Worm (Caenorhabditis elegans) whole organism, L4 larva: Measurements from ENCODE around the gene fbxb-3.

ENCODE experiments used
- D1046.2 ChIP-seq: fragments of 200-800 bp; sonication (Bioruptor generic); IDR thresholded peaks from 2 replicates; pipeline ENCODE4 v1.3.6; 2022; ENCODE audit warnings: missing genetic modification characterization, missing compliant biosample characterization
- R02D3.7 ChIP-seq: fragments of 150-350 bp; sonication (generic microtip); optimal IDR thresholded peaks from 3 replicates; lab custom pipeline; 2014; ENCODE audit warnings: missing biosample characterization, missing genetic modification characterization
- T20F7.1 ChIP-seq: fragments of 200-800 bp; sonication (Bioruptor generic); optimal IDR thresholded peaks from 2 replicates; lab custom pipeline; 2018; ENCODE audit warnings: mild to moderate bottlenecking, missing genetic modification characterization, missing compliant biosample characterization
- Y105C5A.15 ChIP-seq: fragments of 200-800 bp; sonication (Bioruptor generic); IDR thresholded peaks from 2 replicates; pipeline ENCODE4 v1.3.6; 2022; ENCODE audit warnings: missing genetic modification characterization, missing compliant biosample characterization
- Y5F2A.4 ChIP-seq: fragments of 200-800 bp; sonication (Bioruptor generic); optimal IDR thresholded peaks from 2 replicates; lab custom pipeline; 2018; ENCODE audit warnings: mild to moderate bottlenecking, missing genetic modification characterization, missing compliant biosample characterization
- Y75B8A.6 ChIP-seq: fragments of 200-800 bp; sonication (Bioruptor generic); IDR thresholded peaks from 2 replicates; pipeline ENCODE4 v1.3.6; 2022; ENCODE audit warnings: missing genetic modification reagents, missing genetic modification characterization, missing compliant biosample characterization
- attf-4 ChIP-seq: sonication (generic microtip); optimal IDR thresholded peaks from 3 replicates; lab custom pipeline; 2017; ENCODE audit warnings: missing biosample characterization, missing genetic modification characterization
- ceh-20 ChIP-seq: fragments of 200-800 bp; sonication (Bioruptor generic); IDR thresholded peaks from 2 replicates; pipeline ENCODE4 v1.3.6; 2022; ENCODE audit warnings: missing genetic modification reagents, missing genetic modification characterization, missing compliant biosample characterization
- ceh-28 ChIP-seq: fragments of 150-350 bp; optimal IDR thresholded peaks from 2 replicates; lab custom pipeline; 2014; ENCODE audit warnings: missing biosample characterization, missing genetic modification reagents, missing genetic modification characterization
- ceh-32 ChIP-seq: sonication (generic microtip); optimal IDR thresholded peaks from 2 replicates; lab custom pipeline; 2016; ENCODE audit warnings: mild to moderate bottlenecking, missing genetic modification characterization, missing compliant biosample characterization; ENCODE audit not compliant: poor library complexity
- ceh-82 ChIP-seq: sonication (generic microtip); optimal IDR thresholded peaks from 2 replicates; lab custom pipeline; 2017; ENCODE audit warnings: missing biosample characterization, missing genetic modification characterization
- daf-12 ChIP-seq: fragments of 150-350 bp; optimal IDR thresholded peaks from 2 replicates; lab custom pipeline; 2014; ENCODE audit warnings: missing biosample characterization, missing genetic modification reagents, missing genetic modification characterization
- dmd-6 ChIP-seq: fragments of 200-800 bp; sonication (Bioruptor generic); IDR thresholded peaks from 2 replicates; pipeline ENCODE4 v1.3.6; 2022; ENCODE audit warnings: missing genetic modification reagents, missing genetic modification characterization, missing compliant biosample characterization
- duxl-1 ChIP-seq: sonication (generic microtip); optimal IDR thresholded peaks from 2 replicates; lab custom pipeline; 2016; ENCODE audit warnings: mild to moderate bottlenecking, missing genetic modification characterization, moderate library complexity, missing compliant biosample characterization; ENCODE audit not compliant: poor library complexity
- egl-43 ChIP-seq: fragments of 200-800 bp; sonication (Bioruptor generic); IDR thresholded peaks from 2 replicates; pipeline ENCODE4 v1.3.6; 2022; ENCODE audit warnings: missing genetic modification reagents, missing genetic modification characterization, missing compliant biosample characterization
- fkh-10 ChIP-seq: fragments of 150-350 bp; optimal IDR thresholded peaks from 2 replicates; lab custom pipeline; 2014; ENCODE audit warnings: missing biosample characterization, missing genetic modification reagents, missing genetic modification characterization
- fos-1 ChIP-seq: fragments of 150-350 bp; optimal IDR thresholded peaks from 2 replicates; lab custom pipeline; 2014; ENCODE audit warnings: missing biosample characterization, missing genetic modification characterization
- hif-1 ChIP-seq, 2 experiments: sonication (generic microtip); optimal IDR thresholded peaks; 2 replicates each; lab custom pipeline; 2016 to 2017; ENCODE audit warnings: missing compliant biosample characterization in 2 of 2, missing genetic modification characterization in 2 of 2, missing genetic modification reagents in 2 of 2, missing genotype in 2 of 2, mild to moderate bottlenecking in 1 of 2
- hlh-11 ChIP-seq: fragments of 200-800 bp; sonication (Bioruptor generic); optimal IDR thresholded peaks from 2 replicates; lab custom pipeline; 2018; ENCODE audit warnings: mild to moderate bottlenecking, missing genetic modification characterization, missing compliant biosample characterization
- hlh-30 ChIP-seq: sonication (generic microtip); optimal IDR thresholded peaks from 2 replicates; lab custom pipeline; 2017; ENCODE audit warnings: antibody characterized with exemption, mild to moderate bottlenecking, missing genetic modification characterization, missing compliant biosample characterization; ENCODE audit not compliant: insufficient read depth
- hmg-1.1 ChIP-seq: fragments of 200-800 bp; sonication (Bioruptor generic); IDR thresholded peaks from 2 replicates; pipeline ENCODE4 v1.3.6; 2022; ENCODE audit warnings: missing genetic modification reagents, missing genetic modification characterization, missing compliant biosample characterization
- lim-7 ChIP-seq: fragments of 200-800 bp; sonication (Bioruptor generic); IDR thresholded peaks from 2 replicates; pipeline ENCODE4 v1.3.6; 2022; ENCODE audit warnings: missing genetic modification characterization, missing compliant biosample characterization
- lin-13 ChIP-seq: fragments of 150-350 bp; optimal IDR thresholded peaks from 2 replicates; lab custom pipeline; 2014; ENCODE audit warnings: missing biosample characterization, missing genetic modification reagents, missing genetic modification characterization
- lin-29 ChIP-seq: fragments of 200-800 bp; sonication (Bioruptor generic); IDR thresholded peaks from 2 replicates; pipeline ENCODE4 v1.3.6; 2022; ENCODE audit warnings: missing genetic modification reagents, missing genetic modification characterization, missing compliant biosample characterization
- lsy-2 ChIP-seq, 2 experiments: fragments of 150-350 bp in 1 of 2; sonication (generic microtip) in 1 of 2; optimal IDR thresholded peaks; 2 replicates each; lab custom pipeline; 2014 to 2017; ENCODE audit warnings: missing biosample characterization in 2 of 2, missing genetic modification characterization in 2 of 2
- madf-9 ChIP-seq: fragments of 200-800 bp; sonication (Bioruptor generic); conservative IDR thresholded peaks from 2 replicates; pipeline ENCODE4 v1.3.6; 2022; ENCODE audit warnings: missing genetic modification reagents, missing genetic modification characterization, missing compliant biosample characterization
- mdl-1 ChIP-seq, 2 experiments: fragments of 150-350 bp in 1 of 2; sonication (generic microtip) in 1 of 2; optimal IDR thresholded peaks; 2 replicates each; lab custom pipeline; 2014 to 2017; ENCODE audit warnings: missing biosample characterization in 2 of 2, missing genetic modification characterization in 2 of 2
- mes-2 ChIP-seq: sonication (generic microtip); optimal IDR thresholded peaks from 2 replicates; lab custom pipeline; 2016; ENCODE audit warnings: missing genotype, mild to moderate bottlenecking, missing genetic modification characterization, missing compliant biosample characterization; ENCODE audit not compliant: poor library complexity, severe bottlenecking
- mxl-2 ChIP-seq: fragments of 200-800 bp; sonication (Bioruptor generic); conservative IDR thresholded peaks from 2 replicates; pipeline ENCODE4 v1.3.6; 2022; ENCODE audit warnings: missing genetic modification reagents, missing genetic modification characterization, missing compliant biosample characterization
- mxl-3 ChIP-seq: fragments of 200-800 bp; sonication (Bioruptor generic); optimal IDR thresholded peaks from 2 replicates; lab custom pipeline; 2018; ENCODE audit warnings: mild to moderate bottlenecking, missing genetic modification characterization, missing compliant biosample characterization
- nhr-10 ChIP-seq: fragments of 150-350 bp; optimal IDR thresholded peaks from 2 replicates; lab custom pipeline; 2014; ENCODE audit warnings: missing biosample characterization, missing genetic modification characterization
- nhr-11 ChIP-seq: fragments of 150-350 bp; optimal IDR thresholded peaks from 2 replicates; lab custom pipeline; 2014; ENCODE audit warnings: missing biosample characterization, missing genetic modification characterization
- nhr-25 ChIP-seq: sonication (generic microtip); optimal IDR thresholded peaks from 2 replicates; lab custom pipeline; 2017; ENCODE audit warnings: missing genetic modification characterization, mild to moderate bottlenecking, missing compliant biosample characterization, antibody characterized with exemption, moderate library complexity, borderline replicate concordance; ENCODE audit not compliant: insufficient read depth
- nhr-28 ChIP-seq: fragments of 150-350 bp; optimal IDR thresholded peaks from 2 replicates; lab custom pipeline; 2014; ENCODE audit warnings: missing biosample characterization, missing genetic modification characterization
- nhr-41 ChIP-seq: fragments of 200-800 bp; sonication (Bioruptor generic); IDR thresholded peaks from 2 replicates; pipeline ENCODE4 v1.3.6; 2022; ENCODE audit warnings: missing genetic modification reagents, missing genetic modification characterization, missing compliant biosample characterization
- nhr-42 ChIP-seq: fragments of 200-800 bp; sonication (Bioruptor generic); IDR thresholded peaks from 2 replicates; pipeline ENCODE4 v1.3.6; 2022; ENCODE audit warnings: missing genetic modification characterization, missing compliant biosample characterization
- nhr-76 ChIP-seq: fragments of 150-350 bp; optimal IDR thresholded peaks from 2 replicates; lab custom pipeline; 2014; ENCODE audit warnings: missing biosample characterization, missing genetic modification characterization
- pha-4 ChIP-seq, 2 experiments: fragments of 150-350 bp in 1 of 2; fragments of 200-800 bp in 1 of 2; sonication (Bioruptor generic) in 1 of 2; IDR thresholded peaks in 1 of 2; optimal IDR thresholded peaks in 1 of 2; 2 replicates each; pipeline versions ENCODE4 v1.3.6 to Lab custom; 2014 to 2022; ENCODE audit warnings: missing genetic modification characterization in 2 of 2, missing genetic modification reagents in 2 of 2, missing biosample characterization in 1 of 2, missing compliant biosample characterization in 1 of 2
- rbr-2 ChIP-seq: sonication (generic microtip); optimal IDR thresholded peaks from 2 replicates; lab custom pipeline; 2016; ENCODE audit warnings: missing genotype, missing genetic modification characterization, missing compliant biosample characterization
- sdz-12 ChIP-seq: fragments of 200-800 bp; sonication (Bioruptor generic); optimal IDR thresholded peaks from 2 replicates; lab custom pipeline; 2018; ENCODE audit warnings: mild to moderate bottlenecking, missing genetic modification characterization, missing compliant biosample characterization
- set-16 ChIP-seq: fragments of 200-800 bp; sonication (Bioruptor generic); IDR thresholded peaks from 2 replicates; pipeline ENCODE4 v1.3.6; 2022; ENCODE audit warnings: missing genetic modification reagents, missing genetic modification characterization, missing compliant biosample characterization
- skn-1 ChIP-seq: fragments of 150-350 bp; optimal IDR thresholded peaks from 2 replicates; lab custom pipeline; 2014; ENCODE audit warnings: missing biosample characterization, missing genetic modification characterization
- snpc-1.2 ChIP-seq: fragments of 200-800 bp; sonication (Bioruptor generic); IDR thresholded peaks from 2 replicates; pipeline ENCODE4 v1.3.6; 2022; ENCODE audit warnings: missing genetic modification reagents, missing genetic modification characterization, missing compliant biosample characterization
- spr-3 ChIP-seq: fragments of 200-800 bp; sonication (Bioruptor generic); optimal IDR thresholded peaks from 2 replicates; lab custom pipeline; 2018; ENCODE audit warnings: mild to moderate bottlenecking, missing genetic modification characterization, missing compliant biosample characterization
- tra-1 ChIP-seq: fragments of 200-800 bp; sonication (Bioruptor generic); IDR thresholded peaks from 2 replicates; pipeline ENCODE4 v1.3.6; 2022; ENCODE audit warnings: missing genetic modification reagents, missing genetic modification characterization, missing compliant biosample characterization
- vab-7 ChIP-seq: fragments of 200-800 bp; sonication (Bioruptor generic); IDR thresholded peaks from 2 replicates; pipeline ENCODE4 v1.3.6; 2022; ENCODE audit warnings: missing genetic modification reagents, missing genetic modification characterization, missing compliant biosample characterization
- ztf-7 ChIP-seq: fragments of 150-350 bp; optimal IDR thresholded peaks from 2 replicates; lab custom pipeline; 2014; ENCODE audit warnings: missing biosample characterization, missing genetic modification characterization

fbxb-3 gene

DNA sequence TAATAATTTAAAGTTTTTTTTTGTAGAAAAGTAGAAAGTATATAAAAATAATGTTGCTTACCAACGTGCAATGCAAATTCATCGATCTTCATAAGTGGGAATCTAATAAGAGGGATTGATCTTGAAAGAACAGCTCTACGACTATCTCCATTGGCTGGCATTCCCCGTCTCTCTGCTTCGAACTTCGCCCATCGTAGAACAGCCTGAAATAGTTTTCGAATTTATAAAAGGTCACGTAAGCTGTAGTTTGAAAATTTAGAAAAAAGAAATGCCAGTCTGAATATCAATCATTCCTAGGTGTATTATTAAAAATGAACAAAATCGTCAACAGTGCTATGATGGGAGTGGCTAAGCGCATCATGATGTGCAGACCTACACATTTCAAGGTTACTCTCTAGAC, 13.1 kb downstream of the fbxb-3 start, which contains the start of gene F38H4.5:
TSS of gene F38H4.5 (plus strand) at position 301 of the 400 bp plus-strand sequence.
- no peak for TF ChIP-seq hlh-30 (tag; lab: Kevin White, UChicago)
- no peak for TF ChIP-seq duxl-1 (tag; lab: Kevin White, UChicago)
- TF ChIP-seq skn-1 (tag; lab: Kevin White, UChicago) = no peak
- no peak for TF ChIP-seq fkh-10 (GFP tag; lab: Kevin White, UChicago)
- no peak for TF ChIP-seq ceh-82
- TF ChIP-seq snpc-1.2 (GFP tag; lab: Robert Waterston, UW) = no peak
- TF ChIP-seq hlh-11 = no peak
- no peak for TF ChIP-seq nhr-28 (tag; lab: Kevin White, UChicago)
- no peak for TF ChIP-seq ceh-32 (tag; lab: Kevin White, UChicago)
- no peak for TF ChIP-seq vab-7 (GFP tag; lab: Robert Waterston, UW)
- no peak for TF ChIP-seq dmd-6 (GFP tag; lab: Robert Waterston, UW)
- TF ChIP-seq hif-1 (tag; optimal IDR thresholded peaks at IDR 0.05; lab: Kevin White, UChicago) = no peak
- no peak for TF ChIP-seq spr-3 (GFP tag; lab: Kevin White, UChicago)
- TF ChIP-seq ceh-28 (tag; lab: Kevin White, UChicago) = no peak
- TF ChIP-seq D1046.2 = no peak
- TF ChIP-seq lsy-2 (tag; optimal IDR thresholded peaks at IDR 0.05; lab: Kevin White, UChicago) = no peak
- TF ChIP-seq lim-7 (GFP tag; lab: Robert Waterston, UW) = no peak

DNA sequence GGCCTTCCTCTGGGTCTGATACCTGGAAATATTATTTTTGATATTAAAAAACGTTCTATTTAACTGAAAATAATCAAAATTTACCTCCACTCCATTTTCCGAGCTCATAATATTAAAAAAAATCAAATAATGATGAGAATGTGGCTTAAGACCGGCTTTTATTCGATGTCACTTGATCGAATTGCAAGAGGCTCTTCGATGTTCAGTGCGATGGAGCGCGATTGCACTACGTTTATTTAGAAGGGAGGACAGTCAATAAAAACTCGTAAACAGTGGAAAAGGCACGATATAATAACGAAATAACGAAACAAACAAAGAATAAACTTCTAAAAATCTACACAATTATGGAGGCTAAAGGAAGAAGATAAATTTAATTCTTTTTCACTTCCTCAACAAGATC, 16.0 kb downstream of the fbxb-3 start, which contains the start of gene tag-30:
TSS of gene tag-30 (minus strand) at position 383 of the 400 bp plus-strand sequence.
- TF ChIP-seq T20F7.1 (GFP tag; lab: Kevin White, UChicago) (no peak), fkh-10 (GFP tag; lab: Kevin White, UChicago) (no peak), dmd-6 (GFP tag; lab: Robert Waterston, UW) (no peak), set-16 (no peak), mxl-3 (GFP tag; lab: Kevin White, UChicago) (no peak), nhr-11 (peak; percentile 39), sdz-12 (GFP tag; lab: Kevin White, UChicago) (no peak), mdl-1 (tag; optimal IDR thresholded peaks at IDR 0.05; lab: Kevin White, UChicago) (no peak), madf-9 (GFP tag; lab: Robert Waterston, UW) (no peak), lsy-2 (tag; optimal IDR thresholded peaks at IDR 0.05; lab: Kevin White, UChicago) (peak in 1 of 2 experiments; percentile 74), nhr-25 (no peak), mxl-2 (GFP tag; lab: Robert Waterston, UW) (no peak), tra-1 (GFP tag; lab: Robert Waterston, UW) (no peak), daf-12 (tag; lab: Kevin White, UChicago) (no peak), R02D3.7 (tag; lab: Kevin White, UChicago) (no peak), nhr-10 (no peak), fos-1 (no peak), Y105C5A.15 (GFP tag; lab: Robert Waterston, UW) (no peak), rbr-2 (tag; lab: Kevin White, UChicago) (peak; percentile 22), attf-4 (tag; lab: Kevin White, UChicago) (no peak), lin-29 (GFP tag; lab: Robert Waterston, UW) (no peak), nhr-42 (GFP tag; lab: Robert Waterston, UW) (no peak), egl-43 (GFP tag; lab: Robert Waterston, UW) (no peak), ztf-7 (tag; lab: Kevin White, UChicago) (no peak), ceh-32 (tag; lab: Kevin White, UChicago) (no peak), nhr-76 (tag; lab: Kevin White, UChicago) (no peak), ceh-20 (no peak), nhr-41 (GFP tag; lab: Robert Waterston, UW) (no peak), ceh-82 (no peak), lim-7 (GFP tag; lab: Robert Waterston, UW) (no peak), Y75B8A.6 (GFP tag; lab: Robert Waterston, UW) (no peak), nhr-28 (tag; lab: Kevin White, UChicago) (no peak), mes-2 (tag; lab: Kevin White, UChicago) (peak; percentile 60), hlh-30 (tag; lab: Kevin White, UChicago) (peak; percentile 88), lin-13 (GFP tag; lab: Kevin White, UChicago) (no peak), pha-4 (GFP tag; IDR thresholded peaks at IDR 0.05; lab: Robert Waterston, UW) (peak; percentile 15; the same call in 1 of the 2 replicates), pha-4 (tag; optimal IDR thresholded peaks at IDR 0.05; lab: Kevin White, UChicago) (peak; percentile 91), hmg-1.1 (GFP tag; lab: Robert Waterston, UW) (0 out of 2 replicates have a peak, but pooled peaks have one; percentile 43), Y5F2A.4 (GFP tag; lab: Kevin White, UChicago) (no peak)
